Fruit fly (Drosophila melanogaster) whole organism, wandering third instar larva: ENCODE results near the gene CG14453.

Experiments used
- Abd-B ChIP-seq: fragments of >200 bp; optimal IDR thresholded peaks from 2 replicates; lab custom pipeline; 2017; ENCODE audit warnings: missing biosample characterization, missing genetic modification characterization
- CG32264 ChIP-seq: fragments of 200-800 bp; sonication (Bioruptor generic); optimal IDR thresholded peaks from 2 replicates; lab custom pipeline; 2016; ENCODE audit warnings: missing biosample characterization, missing genetic modification characterization
- CrebA ChIP-seq: fragments of 200-800 bp; sonication (Bioruptor generic); optimal IDR thresholded peaks from 2 replicates; lab custom pipeline; 2016; ENCODE audit warnings: missing biosample characterization, mild to moderate bottlenecking, missing genetic modification characterization, borderline replicate concordance
- Dfd ChIP-seq: fragments of >200 bp; optimal IDR thresholded peaks from 2 replicates; lab custom pipeline; 2017; ENCODE audit warnings: missing biosample characterization, missing genetic modification characterization
- GATAd ChIP-seq: sonication (Bioruptor generic); optimal IDR thresholded peaks from 2 replicates; lab custom pipeline; 2016; ENCODE audit warnings: missing biosample characterization, missing genetic modification characterization
- Jra ChIP-seq: sonication (Bioruptor generic); optimal IDR thresholded peaks from 2 replicates; lab custom pipeline; 2016; ENCODE audit warnings: missing biosample characterization, missing genetic modification characterization
- Vsx2 ChIP-seq: fragments of 200-300, 225-300 bp; sonication (Bioruptor generic); optimal IDR thresholded peaks from 2 replicates; lab custom pipeline; 2018; ENCODE audit warnings: missing biosample characterization, missing genetic modification characterization; ENCODE audit not compliant: partially characterized antibody
- br ChIP-seq: fragments of 200-800 bp; sonication (Bioruptor generic); optimal IDR thresholded peaks from 2 replicates; lab custom pipeline; 2016; ENCODE audit warnings: missing biosample characterization, missing genetic modification characterization
- dsf ChIP-seq: sonication (Bioruptor generic); optimal IDR thresholded peaks from 2 replicates; lab custom pipeline; 2016; ENCODE audit warnings: missing biosample characterization, missing genetic modification characterization, borderline replicate concordance
- h ChIP-seq: fragments of 200-800 bp; sonication (Bioruptor generic); optimal IDR thresholded peaks from 3 replicates; lab custom pipeline; 2016; ENCODE audit warnings: missing biosample characterization, mild to moderate bottlenecking, missing genetic modification characterization
- usp ChIP-seq: fragments of >200 bp; optimal IDR thresholded peaks from 2 replicates; lab custom pipeline; 2017; ENCODE audit warnings: missing biosample characterization, missing genetic modification characterization

DNA sequence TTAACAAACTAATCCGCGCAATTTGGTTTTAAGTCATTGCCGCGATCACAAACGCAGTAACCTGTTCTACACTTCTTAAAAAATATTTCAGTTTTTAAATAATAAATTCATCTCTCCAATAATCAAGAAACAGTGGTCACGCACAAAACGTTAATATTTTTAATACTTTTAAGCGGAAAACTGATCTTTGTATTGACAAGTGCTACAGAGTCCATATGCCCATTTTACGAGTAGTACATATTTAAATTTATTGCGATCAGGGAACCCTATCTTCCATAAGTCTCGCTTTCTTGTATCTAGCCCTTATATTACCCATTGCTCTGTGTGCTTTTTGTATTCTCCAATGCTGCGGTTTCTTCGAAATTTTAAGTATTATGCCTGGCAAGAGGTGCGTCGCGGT is 35.6 kb downstream of the CG14453 start, which contains the start of gene CG32454:
- TF ChIP-seq dsf (GFP tag; lab: Kevin White, UChicago) = no peak
- no peak for TF ChIP-seq h (GFP tag; lab: Kevin White, UChicago)
- no peak for TF ChIP-seq GATAd (GFP tag; lab: Kevin White, UChicago)
- no peak for TF ChIP-seq usp (GFP tag; lab: Kevin White, UChicago)
- TF ChIP-seq Abd-B (GFP tag; lab: Kevin White, UChicago) = no peak
- no peak for TF ChIP-seq Jra (GFP tag; lab: Kevin White, UChicago)
- TF ChIP-seq CG32264 = no peak
- TF ChIP-seq CrebA (GFP tag; lab: Kevin White, UChicago) = no peak
- no peak for TF ChIP-seq Dfd (GFP tag; lab: Kevin White, UChicago)
- no peak for TF ChIP-seq Vsx2 (GFP tag; lab: Kevin White, UChicago)
- TF ChIP-seq br (GFP tag; lab: Kevin White, UChicago) = no peak
